Fruit fly (Drosophila melanogaster): ENCODE results near the gene LManII.

LManII gene

DNA sequence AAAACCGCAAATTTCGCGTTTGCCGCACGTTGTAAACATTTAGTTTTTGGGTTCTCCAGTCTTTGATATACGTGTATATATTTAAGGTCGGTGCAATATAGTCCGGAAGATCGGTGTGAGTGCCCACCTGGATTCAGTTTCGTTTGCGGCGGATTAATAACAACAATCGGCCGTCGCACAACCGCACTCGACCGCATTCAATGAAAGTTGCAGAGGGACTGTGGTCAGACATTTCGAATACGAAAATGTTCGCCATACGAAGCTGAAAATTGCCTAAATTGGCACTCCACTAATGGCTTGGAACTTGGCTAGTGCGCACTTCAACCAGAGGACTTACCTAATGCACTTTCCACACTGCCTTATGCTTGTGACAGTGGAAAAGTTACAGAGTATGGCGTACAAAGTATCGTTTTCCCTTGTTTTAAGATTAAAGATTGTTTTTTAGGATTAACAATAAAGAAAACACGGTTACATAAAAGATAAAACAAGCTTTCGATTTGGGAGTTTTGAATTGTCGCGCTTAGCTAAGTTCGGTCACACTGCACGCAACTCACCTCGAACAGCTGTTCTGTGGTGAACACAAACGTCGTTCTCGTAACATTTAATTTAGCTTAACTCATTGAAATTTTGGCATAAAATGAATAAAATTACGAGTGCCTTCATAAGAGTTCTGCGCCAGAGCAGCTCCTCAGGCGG is 49.2 kb downstream of the LManII start, which contains the start of the genes Myo31DF and CG6094 (continued):
- TF ChIP-seq Nf-YA (GFP tag; IDR thresholded peaks at IDR 0.05), result no peak
- TF ChIP-seq D19A (tag; optimal IDR thresholded peaks at IDR 0.05), result no peak
- TF ChIP-seq Opbp (GFP tag; IDR thresholded peaks at IDR 0.05; ENCODE audit: partially characterized antibody), result peak; percentile 66
- peak; percentile 46; the same call in 1 of the 2 replicates for TF ChIP-seq sob (GFP tag; IDR thresholded peaks at IDR 0.05)
- TF ChIP-seq CG7987 (GFP tag; optimal IDR thresholded peaks at IDR 0.05), result peak; percentile 55
- peak; percentile 10 for TF ChIP-seq PHDP (tag; optimal IDR thresholded peaks at IDR 0.05)
- peak; percentile 5; the same call in 1 of the 2 replicates for TF ChIP-seq ranshi (GFP tag; IDR thresholded peaks at IDR 0.05)
- no peak; the same call in 1 of the 2 replicates for TF ChIP-seq inv (GFP tag; IDR thresholded peaks at IDR 0.05; ENCODE audit: partially characterized antibody)
- peak; percentile 65 for TF ChIP-seq D (optimal IDR thresholded peaks at IDR 0.05)
- peak; percentile 15 for TF ChIP-seq D (GFP tag; optimal IDR thresholded peaks at IDR 0.05)
- no peak; the same call in 1 of the 2 replicates for TF ChIP-seq aop (GFP tag; IDR thresholded peaks at IDR 0.05)
- no peak for TF ChIP-seq Ravus (GFP tag; IDR thresholded peaks at IDR 0.05)
- no peak for TF ChIP-seq CG11247 (GFP tag; IDR thresholded peaks at IDR 0.05)
- no peak for TF ChIP-seq Hey (tag; optimal IDR thresholded peaks at IDR 0.05)
- TF ChIP-seq Usf (GFP tag; optimal IDR thresholded peaks at IDR 0.05), result no peak
- TF ChIP-seq CG4820 (GFP tag; optimal IDR thresholded peaks at IDR 0.05), result no peak
- TF ChIP-seq Bgb (GFP tag; IDR thresholded peaks at IDR 0.05; ENCODE audit: partially characterized antibody), result peak; percentile 75
- TF ChIP-seq dm (GFP tag; optimal IDR thresholded peaks at IDR 0.05), result peak; percentile 28
- TF ChIP-seq HLH54F (GFP tag; optimal IDR thresholded peaks at IDR 0.05), result peak; percentile 63
- TF ChIP-seq CG4617 (GFP tag; optimal IDR thresholded peaks at IDR 0.05; ENCODE audit: borderline replicate concordance), result peak; percentile 7
- TF ChIP-seq Mes4 (GFP tag; optimal IDR thresholded peaks at IDR 0.05), result peak; percentile 52
- peak; percentile 35 for TF ChIP-seq CG12391 (tag; optimal IDR thresholded peaks at IDR 0.05)
- no peak for TF ChIP-seq C15 (GFP tag; IDR thresholded peaks at IDR 0.05)
- TF ChIP-seq CG6254 (GFP tag; optimal IDR thresholded peaks at IDR 0.05), result no peak
- no peak for TF ChIP-seq YL-1 (GFP tag; optimal IDR thresholded peaks at IDR 0.05)
- no peak for TF ChIP-seq CG2129 (GFP tag; IDR thresholded peaks at IDR 0.05; ENCODE audit: partially characterized antibody)
- TF ChIP-seq vfl (GFP tag; optimal IDR thresholded peaks at IDR 0.05), result peak; percentile 27
- TF ChIP-seq CG17802 (tag; optimal IDR thresholded peaks at IDR 0.05), result peak; percentile 86
- peak; percentile 55 for TF ChIP-seq run (tag; optimal IDR thresholded peaks at IDR 0.05)
- peak; percentile 32 for TF ChIP-seq mirr (GFP tag; optimal IDR thresholded peaks at IDR 0.05)
- 0 out of 2 replicates have a peak, but pooled peaks have one; percentile 34 for TF ChIP-seq CG14441 (GFP tag; IDR thresholded peaks at IDR 0.05)
- peak; percentile 93 for TF ChIP-seq Med (GFP tag)
- TF ChIP-seq CG10209 (GFP tag; optimal IDR thresholded peaks at IDR 0.05), result no peak
- peak; percentile 48 for TF ChIP-seq ftz-f1 (GFP tag; optimal IDR thresholded peaks at IDR 0.05)
- no peak for TF ChIP-seq CG16863 (GFP tag; optimal IDR thresholded peaks at IDR 0.05)
- TF ChIP-seq Max (GFP tag; optimal IDR thresholded peaks at IDR 0.05), result no peak
- TF ChIP-seq CG31441 (GFP tag; IDR thresholded peaks at IDR 0.05), result no peak
- TF ChIP-seq prd (optimal IDR thresholded peaks at IDR 0.05), result no peak
- peak; percentile 17; the same call in 1 of the 3 replicates for TF ChIP-seq prd (GFP tag; IDR thresholded peaks at IDR 0.05)
- TF ChIP-seq eve (GFP tag; optimal IDR thresholded peaks at IDR 0.05), result no peak
- peak; percentile 67 for TF ChIP-seq CoRest (tag; optimal IDR thresholded peaks at IDR 0.05)
- no peak for TF ChIP-seq Ssrp (tag; optimal IDR thresholded peaks at IDR 0.05)
- no peak for TF ChIP-seq Dip2 (GFP tag; IDR thresholded peaks at IDR 0.05)
- TF ChIP-seq cg (GFP tag; optimal IDR thresholded peaks at IDR 0.05), result no peak
- TF ChIP-seq CG4424 (GFP tag; optimal IDR thresholded peaks at IDR 0.05), result peak; percentile 25
- TF ChIP-seq ap (GFP tag; IDR thresholded peaks at IDR 0.05), result no peak
- TF ChIP-seq luna (GFP tag; optimal IDR thresholded peaks at IDR 0.05), result no peak
- peak; percentile 56 for TF ChIP-seq Hmr (GFP tag; optimal IDR thresholded peaks at IDR 0.05)
- no peak for TF ChIP-seq Hmx (GFP tag; optimal IDR thresholded peaks at IDR 0.05)
- no peak for TF ChIP-seq CG4854 (GFP tag; optimal IDR thresholded peaks at IDR 0.05)

All from whole organism, embryonic.